Fruit fly (Drosophila melanogaster): Measurements from ENCODE around the gene Raf.

Raf gene

dm6 chrX:2301069-2301508 is 5.8 kb downstream of the Raf start (continued):
- TF ChIP-seq lmd (GFP tag; IDR thresholded peaks at IDR 0.05) (peak; percentile 64; the same call in 1 of the 2 replicates), CG14441 (GFP tag; IDR thresholded peaks at IDR 0.05) (peak; percentile 65), Camta (GFP tag; optimal IDR thresholded peaks at IDR 0.05) (no peak), klu (GFP tag; IDR thresholded peaks at IDR 0.05) (no peak), prd (optimal IDR thresholded peaks at IDR 0.05) (no peak), prd (GFP tag; IDR thresholded peaks at IDR 0.05) (peak; percentile 60; the same call in 2 of the 3 replicates), CrebB (tag; optimal IDR thresholded peaks at IDR 0.05) (no peak), CG12236 (GFP tag; optimal IDR thresholded peaks at IDR 0.05) (no peak), CG31365 (tag; optimal IDR thresholded peaks at IDR 0.05) (peak; percentile 3), pnt (GFP tag; optimal IDR thresholded peaks at IDR 0.05) (no peak), CG4820 (GFP tag; optimal IDR thresholded peaks at IDR 0.05) (peak; percentile 39), eve (GFP tag; optimal IDR thresholded peaks at IDR 0.05) (no peak), Lpt (GFP tag; optimal IDR thresholded peaks at IDR 0.05) (no peak), slou (GFP tag; optimal IDR thresholded peaks at IDR 0.05) (no peak), Sox102F (GFP tag; optimal IDR thresholded peaks at IDR 0.05) (peak; percentile 22), CG6765 (GFP tag; optimal IDR thresholded peaks at IDR 0.05) (no peak), Asciz (GFP tag; optimal IDR thresholded peaks at IDR 0.05) (no peak), toy (GFP tag; IDR thresholded peaks at IDR 0.05) (no peak), CG12769 (tag; optimal IDR thresholded peaks at IDR 0.05) (peak; percentile 80), Dp (GFP tag; optimal IDR thresholded peaks at IDR 0.05) (no peak), Rfx (GFP tag; IDR thresholded peaks at IDR 0.05) (peak; percentile 77), CG31388 (GFP tag; optimal IDR thresholded peaks at IDR 0.05) (no peak), CG4730 (GFP tag; IDR thresholded peaks at IDR 0.05) (peak; percentile 47), CG33213 (GFP tag; optimal IDR thresholded peaks at IDR 0.05) (no peak), CG12071 (GFP tag; optimal IDR thresholded peaks at IDR 0.05) (no peak), CG34422 (GFP tag; IDR thresholded peaks at IDR 0.05) (no peak), disco-r (GFP tag; optimal IDR thresholded peaks at IDR 0.05) (no peak), CG31441 (GFP tag; IDR thresholded peaks at IDR 0.05) (no peak), Dip3 (GFP tag; optimal IDR thresholded peaks at IDR 0.05) (no peak), Dip2 (GFP tag; IDR thresholded peaks at IDR 0.05) (no peak), CG1603 (tag; optimal IDR thresholded peaks at IDR 0.05) (peak; percentile 36), Mes4 (GFP tag; optimal IDR thresholded peaks at IDR 0.05) (no peak), CG3838 (GFP tag; optimal IDR thresholded peaks at IDR 0.05) (no peak), CG12155 (GFP tag; optimal IDR thresholded peaks at IDR 0.05) (peak; percentile 46), Stat92E (GFP tag; optimal IDR thresholded peaks at IDR 0.05) (no peak), dm (GFP tag; optimal IDR thresholded peaks at IDR 0.05) (no peak), CG10209 (GFP tag; optimal IDR thresholded peaks at IDR 0.05) (peak; percentile 46), CG4360 (GFP tag; IDR thresholded peaks at IDR 0.05) (peak; percentile 2; the same call in 1 of the 2 replicates), yki (optimal IDR thresholded peaks at IDR 0.05) (peak; percentile 94), Adf1 (GFP tag; IDR thresholded peaks at IDR 0.05) (no peak; the same call in 1 of the 2 replicates), CG12744 (GFP tag; optimal IDR thresholded peaks at IDR 0.05) (no peak), en (GFP tag; optimal IDR thresholded peaks at IDR 0.05) (no peak), Pdp1 (GFP tag; optimal IDR thresholded peaks at IDR 0.05) (no peak), CG17361 (GFP tag; IDR thresholded peaks at IDR 0.05) (no peak), CG18476 (GFP tag; optimal IDR thresholded peaks at IDR 0.05) (no peak), jing (GFP tag; optimal IDR thresholded peaks at IDR 0.05) (no peak), CG11093 (GFP tag; IDR thresholded peaks at IDR 0.05) (no peak), dan (GFP tag; IDR thresholded peaks at IDR 0.05) (no peak), HmgD (GFP tag; optimal IDR thresholded peaks at IDR 0.05) (no peak), gro (GFP tag; optimal IDR thresholded peaks at IDR 0.05) (no peak), zfh2 (GFP tag; optimal IDR thresholded peaks at IDR 0.05) (peak; percentile 17), crp (GFP tag; optimal IDR thresholded peaks at IDR 0.05) (no peak), Dll (GFP tag; IDR thresholded peaks at IDR 0.05; ENCODE audit: partially characterized antibody) (no peak)
